Worm (Caenorhabditis elegans) whole organism, L4 larva: Measurements from ENCODE around the gene EGAP1.1.

Source experiments
- Y5F2A.4 ChIP-seq: fragments of 200-800 bp; sonication (Bioruptor generic); optimal IDR thresholded peaks from 2 replicates; lab custom pipeline; 2018; ENCODE audit warnings: mild to moderate bottlenecking, missing genetic modification characterization, missing compliant biosample characterization
- lin-1 ChIP-seq: fragments of 200-800 bp; sonication (Bioruptor generic); IDR thresholded peaks from 2 replicates; pipeline ENCODE4 v1.3.6; 2022; ENCODE audit warnings: missing genetic modification reagents, missing genetic modification characterization, missing compliant biosample characterization
- nhr-237 ChIP-seq: sonication (generic microtip); optimal IDR thresholded peaks from 2 replicates; lab custom pipeline; 2017; ENCODE audit warnings: missing biosample characterization, missing genetic modification characterization
- ztf-11 ChIP-seq: fragments of 150-350 bp; optimal IDR thresholded peaks from 2 replicates; lab custom pipeline; 2014; ENCODE audit warnings: missing biosample characterization, missing genetic modification characterization

DNA sequence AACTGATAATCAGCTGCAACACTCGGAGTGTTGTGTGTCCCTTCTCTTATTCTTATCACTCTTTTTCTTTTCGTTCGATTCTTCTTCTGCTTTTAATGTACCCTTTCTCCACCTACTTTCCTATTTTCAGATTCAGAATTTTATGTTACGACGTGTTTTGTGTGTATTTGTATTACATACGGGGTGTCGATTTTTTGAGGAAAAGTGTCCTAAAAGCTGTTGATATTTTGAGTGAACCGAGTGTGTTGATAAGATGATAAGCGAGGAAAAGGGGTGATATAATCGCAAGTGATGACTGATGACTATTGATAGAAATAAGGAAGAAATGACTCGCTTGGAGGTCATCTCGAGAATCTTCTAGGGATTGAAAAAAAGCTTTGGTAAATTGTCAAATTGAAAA, 44.4 kb upstream of the EGAP1.1 start:
- TF ChIP-seq Y5F2A.4 (GFP tag; lab: Kevin White, UChicago) (no peak), ztf-11 (tag; lab: Kevin White, UChicago) (no peak), lin-1 (GFP tag; lab: Robert Waterston, UW) (no peak), nhr-237 (tag; lab: Kevin White, UChicago) (no peak)
